Worm (Caenorhabditis elegans) whole organism, young adult: ENCODE measurements around the gene srd-50.

ENCODE experiments used
- B0336.3 ChIP-seq: fragments of 200-800 bp; sonication (Bioruptor generic); IDR thresholded peaks from 2 replicates; pipeline ENCODE4 v1.3.6; 2022; ENCODE audit warnings: missing genetic modification characterization, missing compliant biosample characterization
- C06A6.2 ChIP-seq: fragments of 200-800 bp; sonication (Bioruptor generic); conservative IDR thresholded peaks from 2 replicates; pipeline ENCODE4 v1.3.6; 2022; ENCODE audit warnings: missing genetic modification characterization, missing compliant biosample characterization
- D2030.7 ChIP-seq: fragments of 200-800 bp; sonication (Bioruptor generic); IDR thresholded peaks from 2 replicates; pipeline ENCODE4 v1.3.6; 2022; ENCODE audit warnings: missing genetic modification reagents, missing genetic modification characterization, missing compliant biosample characterization
- F23B12.7 ChIP-seq: sonication (generic microtip); optimal IDR thresholded peaks from 2 replicates; lab custom pipeline; 2017; ENCODE audit warnings: missing genetic modification characterization, mild to moderate bottlenecking, missing compliant biosample characterization, antibody characterized with exemption, moderate library complexity; ENCODE audit not compliant: insufficient read depth
- F37B4.10 ChIP-seq: fragments of 200-800 bp; sonication (Bioruptor generic); IDR thresholded peaks from 2 replicates; pipeline ENCODE4 v1.3.6; 2022; ENCODE audit warnings: missing genetic modification characterization, missing compliant biosample characterization
- F57A8.1 ChIP-seq: fragments of 200-800 bp; sonication (Bioruptor generic); optimal IDR thresholded peaks from 2 replicates; lab custom pipeline; 2018; ENCODE audit warnings: mild to moderate bottlenecking, missing genetic modification characterization, moderate library complexity, missing compliant biosample characterization
- K11D2.4 ChIP-seq: fragments of 200-800 bp; sonication (Bioruptor generic); IDR thresholded peaks from 2 replicates; pipeline ENCODE4 v1.3.6; 2022; ENCODE audit warnings: missing genetic modification reagents, missing genetic modification characterization, missing compliant biosample characterization
- T26A5.8 ChIP-seq: sonication (generic microtip); optimal IDR thresholded peaks from 2 replicates; lab custom pipeline; 2016; ENCODE audit warnings: missing genetic modification characterization, missing compliant biosample characterization
- Y53F4B.3 ChIP-seq: fragments of 200-800 bp; sonication (Bioruptor generic); IDR thresholded peaks from 2 replicates; pipeline ENCODE4 v1.3.6; 2022; ENCODE audit warnings: missing genetic modification reagents, missing genetic modification characterization, missing compliant biosample characterization
- Y53G8AR.9 ChIP-seq: fragments of 200-800 bp; sonication (Bioruptor generic); conservative IDR thresholded peaks from 2 replicates; pipeline ENCODE4 v1.3.6; 2022; ENCODE audit warnings: missing genetic modification reagents, missing genetic modification characterization, missing compliant biosample characterization
- Y56A3A.18 ChIP-seq: fragments of 200-800 bp; sonication (Bioruptor generic); IDR thresholded peaks from 2 replicates; pipeline ENCODE4 v1.3.6; 2022; ENCODE audit warnings: missing genetic modification reagents, missing genetic modification characterization, missing compliant biosample characterization
- Y67H2A.10 ChIP-seq: fragments of 200-800 bp; sonication (Bioruptor generic); conservative IDR thresholded peaks from 2 replicates; pipeline ENCODE4 v1.3.6; 2022; ENCODE audit warnings: missing genetic modification reagents, missing genetic modification characterization, missing compliant biosample characterization
- aptf-2 ChIP-seq: fragments of 200-800 bp; sonication (Bioruptor generic); conservative IDR thresholded peaks from 2 replicates; pipeline ENCODE4 v1.3.6; 2022; ENCODE audit warnings: missing genetic modification reagents, missing genetic modification characterization, missing compliant biosample characterization
- attf-3 ChIP-seq: fragments of 200-800 bp; sonication (Bioruptor generic); conservative IDR thresholded peaks from 2 replicates; pipeline ENCODE4 v1.3.6; 2022; ENCODE audit warnings: missing genetic modification reagents, missing genetic modification characterization, missing compliant biosample characterization
- bed-1 ChIP-seq: fragments of 200-800 bp; sonication (Bioruptor generic); IDR thresholded peaks from 2 replicates; pipeline ENCODE4 v1.3.6; 2022; ENCODE audit warnings: missing genetic modification reagents, missing genetic modification characterization, missing compliant biosample characterization
- cebp-1 ChIP-seq, 2 experiments: fragments of 200-800 bp in 1 of 2; sonication (Bioruptor generic) in 1 of 2; sonication (generic microtip) in 1 of 2; IDR thresholded peaks in 1 of 2; optimal IDR thresholded peaks in 1 of 2; 2 replicates each; pipeline versions ENCODE4 v1.3.6 to Lab custom; 2017 to 2022; ENCODE audit warnings: missing compliant biosample characterization in 2 of 2, missing genetic modification characterization in 2 of 2, mild to moderate bottlenecking in 1 of 2, missing genetic modification reagents in 1 of 2, moderate library complexity in 1 of 2
- ceh-100 ChIP-seq: fragments of 200-800 bp; sonication (Bioruptor generic); IDR thresholded peaks from 2 replicates; pipeline ENCODE4 v1.3.6; 2022; ENCODE audit warnings: missing genetic modification reagents, missing genetic modification characterization, missing compliant biosample characterization
- ceh-27 ChIP-seq: fragments of 200-800 bp; sonication (Bioruptor generic); optimal IDR thresholded peaks from 2 replicates; lab custom pipeline; 2018; ENCODE audit warnings: mild to moderate bottlenecking, missing genetic modification characterization, moderate library complexity, missing compliant biosample characterization
- ceh-91 ChIP-seq: fragments of 200-800 bp; sonication (Bioruptor generic); IDR thresholded peaks from 2 replicates; pipeline ENCODE4 v1.3.6; 2022; ENCODE audit warnings: missing genetic modification reagents, missing genetic modification characterization, missing compliant biosample characterization
- die-1 ChIP-seq: sonication (generic microtip); optimal IDR thresholded peaks from 2 replicates; lab custom pipeline; 2016; ENCODE audit warnings: missing genotype, mild to moderate bottlenecking, missing genetic modification characterization, missing compliant biosample characterization
- dox-1 ChIP-seq: fragments of 200-800 bp; sonication (Bioruptor generic); IDR thresholded peaks from 2 replicates; pipeline ENCODE4 v1.3.6; 2022; ENCODE audit warnings: missing genetic modification reagents, missing genetic modification characterization, missing compliant biosample characterization
- dpff-1 ChIP-seq: sonication (generic microtip); optimal IDR thresholded peaks from 2 replicates; lab custom pipeline; 2017; ENCODE audit warnings: mild to moderate bottlenecking, missing genetic modification characterization, missing compliant biosample characterization
- fkh-3 ChIP-seq: sonication (generic microtip); optimal IDR thresholded peaks from 2 replicates; lab custom pipeline; 2016; ENCODE audit warnings: mild to moderate bottlenecking, missing genetic modification characterization, missing compliant biosample characterization
- gei-17 ChIP-seq: fragments of 200-800 bp; sonication (Bioruptor generic); optimal IDR thresholded peaks from 2 replicates; lab custom pipeline; 2018; ENCODE audit warnings: mild to moderate bottlenecking, missing genetic modification characterization, missing compliant biosample characterization
- him-1 ChIP-seq: sonication (generic microtip); optimal IDR thresholded peaks from 2 replicates; lab custom pipeline; 2016; ENCODE audit warnings: missing genotype, missing genetic modification reagents, missing genetic modification characterization, missing compliant biosample characterization
- hmg-20 ChIP-seq: fragments of 200-800 bp; sonication (Bioruptor generic); IDR thresholded peaks from 2 replicates; pipeline ENCODE4 v1.3.6; 2022; ENCODE audit warnings: missing genetic modification reagents, missing genetic modification characterization, missing compliant biosample characterization
- hsf-1 ChIP-seq: fragments of 200-800 bp; sonication (Bioruptor generic); IDR thresholded peaks from 2 replicates; pipeline ENCODE4 v1.3.6; 2022; ENCODE audit warnings: missing genetic modification reagents, missing genetic modification characterization, missing compliant biosample characterization
- lag-1 ChIP-seq: fragments of 200-800 bp; sonication (Bioruptor generic); IDR thresholded peaks from 2 replicates; pipeline ENCODE4 v1.3.6; 2022; ENCODE audit warnings: missing genetic modification reagents, missing genetic modification characterization, missing compliant biosample characterization
- lin-54 ChIP-seq: fragments of 200-800 bp; sonication (Bioruptor generic); optimal IDR thresholded peaks from 2 replicates; lab custom pipeline; 2018; ENCODE audit warnings: mild to moderate bottlenecking, missing genetic modification characterization, missing compliant biosample characterization
- lsy-27 ChIP-seq: sonication (generic microtip); optimal IDR thresholded peaks from 2 replicates; lab custom pipeline; 2017; ENCODE audit warnings: missing genetic modification characterization, mild to moderate bottlenecking, missing compliant biosample characterization, antibody characterized with exemption, missing genotype, borderline replicate concordance; ENCODE audit not compliant: insufficient read depth
- nfya-2 ChIP-seq: fragments of 200-800 bp; sonication (Bioruptor generic); IDR thresholded peaks from 2 replicates; pipeline ENCODE4 v1.3.6; 2022; ENCODE audit warnings: missing genetic modification reagents, missing genetic modification characterization, missing compliant biosample characterization
- nfyb-1 ChIP-seq: fragments of 200-800 bp; sonication (Bioruptor generic); IDR thresholded peaks from 2 replicates; pipeline ENCODE4 v1.3.6; 2022; ENCODE audit warnings: missing genetic modification reagents, missing genetic modification characterization, missing compliant biosample characterization
- nhr-90 ChIP-seq: sonication (generic microtip); optimal IDR thresholded peaks from 2 replicates; lab custom pipeline; 2016; ENCODE audit warnings: missing genotype, mild to moderate bottlenecking, missing genetic modification characterization, missing compliant biosample characterization
- rcor-1 ChIP-seq: fragments of 200-800 bp; sonication (Bioruptor generic); IDR thresholded peaks from 2 replicates; pipeline ENCODE4 v1.3.6; 2022; ENCODE audit warnings: missing genetic modification reagents, missing genetic modification characterization, missing compliant biosample characterization
- repo-1 ChIP-seq: sonication (generic microtip); optimal IDR thresholded peaks from 2 replicates; lab custom pipeline; 2017; ENCODE audit warnings: mild to moderate bottlenecking, missing genetic modification characterization, missing compliant biosample characterization
- rpc-1 ChIP-seq, 2 experiments: fragments of 150-350 bp in 1 of 2; sonication (generic microtip) in 1 of 2; optimal IDR thresholded peaks; 2 replicates each; lab custom pipeline; 2014 to 2018; ENCODE audit warnings: missing biosample characterization in 1 of 2, missing genetic modification characterization in 1 of 2, missing genetic modification reagents in 1 of 2, missing genotype in 1 of 2
- sea-2 ChIP-seq: fragments of 200-800 bp; sonication (Bioruptor generic); IDR thresholded peaks from 2 replicates; pipeline ENCODE4 v1.3.6; 2022; ENCODE audit warnings: missing genetic modification characterization, missing compliant biosample characterization
- snpc-1.3 ChIP-seq: sonication (generic microtip); optimal IDR thresholded peaks from 2 replicates; lab custom pipeline; 2017; ENCODE audit warnings: missing genetic modification characterization, mild to moderate bottlenecking, missing compliant biosample characterization, antibody characterized with exemption, moderate library complexity, missing genotype, missing genetic modification reagents; ENCODE audit not compliant: insufficient read depth
- sptf-2 ChIP-seq: fragments of 200-800 bp; sonication (Bioruptor generic); optimal IDR thresholded peaks from 2 replicates; lab custom pipeline; 2018; ENCODE audit warnings: mild to moderate bottlenecking, missing genetic modification characterization, missing compliant biosample characterization
- tbp1 ChIP-seq: fragments of 200-800 bp; sonication (Bioruptor generic); optimal IDR thresholded peaks from 2 replicates; lab custom pipeline; 2018; ENCODE audit warnings: mild to moderate bottlenecking, missing genetic modification characterization, missing compliant biosample characterization
- unc-130 ChIP-seq: sonication (generic microtip); optimal IDR thresholded peaks from 2 replicates; lab custom pipeline; 2016; ENCODE audit warnings: missing genetic modification reagents, missing genetic modification characterization, missing compliant biosample characterization
- unc-62 ChIP-seq: fragments of 150-350 bp; optimal IDR thresholded peaks from 2 replicates; lab custom pipeline; 2014; ENCODE audit warnings: missing biosample characterization, missing genetic modification reagents, missing genetic modification characterization
- zfh-2 ChIP-seq: fragments of 200-800 bp; sonication (Bioruptor generic); conservative IDR thresholded peaks from 2 replicates; pipeline ENCODE4 v1.3.6; 2022; ENCODE audit warnings: missing genetic modification reagents, missing genetic modification characterization, missing compliant biosample characterization
- ztf-18 ChIP-seq: sonication (generic microtip); optimal IDR thresholded peaks from 2 replicates; lab custom pipeline; 2016; ENCODE audit warnings: missing genotype, mild to moderate bottlenecking, missing genetic modification characterization, missing compliant biosample characterization
- ztf-25 ChIP-seq: fragments of 200-800 bp; sonication (Bioruptor generic); IDR thresholded peaks from 2 replicates; pipeline ENCODE4 v1.3.6; 2022; ENCODE audit warnings: missing genetic modification reagents, missing genetic modification characterization, missing compliant biosample characterization
- ztf-28 ChIP-seq: fragments of 200-800 bp; sonication (Bioruptor generic); IDR thresholded peaks from 2 replicates; pipeline ENCODE4 v1.3.6; 2022; ENCODE audit warnings: missing genetic modification reagents, missing genetic modification characterization, missing compliant biosample characterization
- ztf-6 ChIP-seq: fragments of 200-800 bp; sonication (Bioruptor generic); IDR thresholded peaks from 2 replicates; pipeline ENCODE4 v1.3.6; 2022; ENCODE audit warnings: missing genetic modification reagents, missing genetic modification characterization, missing compliant biosample characterization

Gene srd-50

DNA sequence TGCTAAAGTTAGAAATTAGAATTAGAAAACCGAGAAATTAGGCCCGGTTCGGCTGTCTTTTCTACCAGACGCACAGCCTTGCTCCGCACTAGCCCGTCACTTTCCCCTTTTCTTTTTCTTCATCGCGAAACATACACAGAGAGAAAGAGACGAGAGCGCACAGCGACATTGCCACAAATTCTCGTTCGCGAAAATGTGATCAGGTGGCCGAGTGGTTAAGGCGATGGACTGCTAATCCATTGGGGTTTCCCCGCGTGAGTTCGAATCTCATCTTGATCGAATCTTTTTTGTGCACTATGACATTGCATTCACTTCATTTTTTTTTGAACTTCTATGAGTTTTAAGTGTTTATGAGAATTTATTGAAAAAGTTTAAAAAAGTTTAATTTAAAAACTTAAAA is 39.2 kb downstream of the srd-50 start:
- TF ChIP-seq die-1 (tag; lab: Kevin White, UChicago) (peak; percentile 79), ceh-27 (GFP tag; lab: Kevin White, UChicago) (peak; percentile 57), Y53F4B.3 (GFP tag; lab: Robert Waterston, UW) (peak; percentile 50; the same call in 1 of the 2 replicates), gei-17 (GFP tag; lab: Kevin White, UChicago) (peak; percentile 75), unc-62 (GFP tag; lab: Kevin White, UChicago) (no peak), C06A6.2 (GFP tag; lab: Robert Waterston, UW) (0 out of 2 replicates have a peak, but pooled peaks have one; percentile 34), sptf-2 (GFP tag; lab: Kevin White, UChicago) (peak; percentile 6), ceh-100 (peak; percentile 49; the same call in 1 of the 2 replicates), D2030.7 (GFP tag; lab: Robert Waterston, UW) (peak; percentile 83), ztf-6 (GFP tag; lab: Robert Waterston, UW) (no peak), unc-130 (GFP tag; lab: Kevin White, UChicago) (no peak), K11D2.4 (GFP tag; lab: Robert Waterston, UW) (peak; percentile 60), fkh-3 (tag; lab: Kevin White, UChicago) (no peak), nhr-90 (peak; percentile 60), Y56A3A.18 (GFP tag; lab: Robert Waterston, UW) (peak; percentile 75; the same call in 1 of the 2 replicates), cebp-1 (GFP tag; IDR thresholded peaks at IDR 0.05; lab: Robert Waterston, UW) (0 out of 2 replicates have a peak, but pooled peaks have one; percentile 9), cebp-1 (tag; optimal IDR thresholded peaks at IDR 0.05; lab: Kevin White, UChicago) (no peak), dox-1 (GFP tag; lab: Robert Waterston, UW) (peak; percentile 90), rcor-1 (GFP tag; lab: Robert Waterston, UW) (peak; percentile 68), hsf-1 (GFP tag; lab: Robert Waterston, UW) (no peak), him-1 (peak; percentile 79), nfya-2 (no peak), repo-1 (no peak), tbp1 (GFP tag; lab: Kevin White, UChicago) (peak; percentile 92), ztf-18 (tag; lab: Kevin White, UChicago) (peak; percentile 14), hmg-20 (GFP tag; lab: Robert Waterston, UW) (peak; percentile 33; the same call in 1 of the 2 replicates), ztf-25 (GFP tag; lab: Robert Waterston, UW) (no peak), F23B12.7 (tag; lab: Kevin White, UChicago) (peak; percentile 60), attf-3 (peak; percentile 48), aptf-2 (GFP tag; lab: Robert Waterston, UW) (no peak), bed-1 (GFP tag; lab: Robert Waterston, UW) (no peak), lag-1 (GFP tag; lab: Robert Waterston, UW) (no peak), F37B4.10 (GFP tag; lab: Robert Waterston, UW) (no peak), dpff-1 (tag; lab: Kevin White, UChicago) (no peak), nfyb-1 (GFP tag; lab: Robert Waterston, UW) (peak; percentile 47; the same call in 1 of the 2 replicates), snpc-1.3 (tag; lab: Kevin White, UChicago) (peak; percentile 53), T26A5.8 (tag; lab: Kevin White, UChicago) (no peak), Y67H2A.10 (GFP tag; lab: Robert Waterston, UW) (no peak), ztf-28 (GFP tag; lab: Robert Waterston, UW) (0 out of 2 replicates have a peak, but pooled peaks have one; percentile 60), sea-2 (GFP tag; lab: Robert Waterston, UW) (no peak), lsy-27 (tag; lab: Kevin White, UChicago) (peak; percentile 31), F57A8.1 (GFP tag; lab: Kevin White, UChicago) (no peak), zfh-2 (GFP tag; lab: Robert Waterston, UW) (peak; percentile 40; the same call in 1 of the 2 replicates), Y53G8AR.9 (GFP tag; lab: Robert Waterston, UW) (0 out of 2 replicates have a peak, but pooled peaks have one; percentile 35), B0336.3 (GFP tag; lab: Robert Waterston, UW) (peak; percentile 48; the same call in 1 of the 2 replicates), ceh-91 (no peak), lin-54 (GFP tag; lab: Kevin White, UChicago) (peak; percentile 34), rpc-1 (optimal IDR thresholded peaks at IDR 0.05; lab: Kevin White, UChicago) (peak; percentile 62), rpc-1 (tag; optimal IDR thresholded peaks at IDR 0.05; lab: Kevin White, UChicago) (peak; percentile 79)
